Worm (Caenorhabditis elegans) whole organism, L3 larva: ENCODE measurements around the gene snpc-1.3.

Experiments
- aly-2 ChIP-seq: fragments of 150-350 bp; optimal IDR thresholded peaks from 2 replicates; lab custom pipeline; 2014; ENCODE audit warnings: missing biosample characterization, missing genetic modification characterization
- fkh-10 ChIP-seq: sonication (generic microtip); optimal IDR thresholded peaks from 2 replicates; lab custom pipeline; 2017; ENCODE audit warnings: missing biosample characterization, missing genetic modification reagents, missing genetic modification characterization
- mdl-1 ChIP-seq: fragments of 150-350 bp; optimal IDR thresholded peaks from 2 replicates; lab custom pipeline; 2014; ENCODE audit warnings: missing biosample characterization, missing genetic modification characterization
- sea-2 ChIP-seq: fragments of 150-350 bp; sonication (generic microtip); optimal IDR thresholded peaks from 4 replicates; lab custom pipeline; 2014; ENCODE audit warnings: missing biosample characterization, missing genetic modification reagents, missing genetic modification characterization
- skn-1 ChIP-seq: fragments of 150-350 bp; optimal IDR thresholded peaks from 2 replicates; lab custom pipeline; 2014; ENCODE audit warnings: missing biosample characterization, missing genetic modification characterization
- snpc-4 ChIP-seq: fragments of 150-350 bp; optimal IDR thresholded peaks from 2 replicates; lab custom pipeline; 2014; ENCODE audit warnings: missing biosample characterization, missing genetic modification characterization
- ztf-11 ChIP-seq: fragments of 150-350 bp; optimal IDR thresholded peaks from 2 replicates; lab custom pipeline; 2014; ENCODE audit warnings: missing biosample characterization, missing genetic modification characterization
- ztf-4 ChIP-seq: fragments of 150-350 bp; optimal IDR thresholded peaks from 2 replicates; lab custom pipeline; 2014; ENCODE audit warnings: missing biosample characterization, missing genetic modification characterization

DNA sequence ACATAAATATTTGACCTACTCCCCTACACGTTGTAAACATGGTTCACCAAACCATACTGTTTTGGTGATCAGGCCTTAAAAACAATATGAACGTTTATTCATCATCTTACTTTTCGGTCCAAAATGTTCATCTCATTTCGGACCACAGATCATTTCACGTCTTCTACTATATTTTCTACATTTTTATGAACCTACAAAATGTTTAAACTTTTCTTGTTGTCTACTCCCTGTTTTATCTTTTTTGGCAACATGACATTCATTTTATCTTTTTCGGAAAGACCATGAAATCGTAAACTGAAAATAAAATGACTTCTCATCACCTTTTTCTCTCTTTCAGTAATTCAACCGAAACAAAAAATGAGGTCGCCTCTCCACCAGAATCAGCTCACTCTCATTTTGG, 11.1 kb downstream of the snpc-1.3 start, which contains the start of gene rhr-1:
- TF ChIP-seq fkh-10 (no peak), mdl-1 (tag; lab: Kevin White, UChicago) (no peak), aly-2 (tag; lab: Kevin White, UChicago) (no peak), ztf-4 (tag; lab: Kevin White, UChicago) (no peak), snpc-4 (tag; lab: Kevin White, UChicago) (no peak), sea-2 (no peak), skn-1 (tag; lab: Kevin White, UChicago) (no peak), ztf-11 (tag; lab: Kevin White, UChicago) (no peak)
